Worm (Caenorhabditis elegans) whole organism, late embryonic: ENCODE data around the gene F11C1.10.

ENCODE experiments used
- C08G9.2 ChIP-seq: sonication (generic microtip); optimal IDR thresholded peaks from 2 replicates; lab custom pipeline; 2016; ENCODE audit warnings: mild to moderate bottlenecking, missing genetic modification characterization, moderate library complexity, missing compliant biosample characterization
- F13H6.1 ChIP-seq: sonication (generic microtip); optimal IDR thresholded peaks from 2 replicates; lab custom pipeline; 2016; ENCODE audit warnings: missing genetic modification characterization, missing compliant biosample characterization
- K09A11.1 ChIP-seq: sonication (generic microtip); optimal IDR thresholded peaks from 2 replicates; lab custom pipeline; 2017; ENCODE audit warnings: antibody characterized with exemption, mild to moderate bottlenecking, missing genetic modification characterization, missing compliant biosample characterization; ENCODE audit not compliant: insufficient read depth
- T23F11.4 ChIP-seq: fragments of 200-800 bp; sonication (Bioruptor generic); optimal IDR thresholded peaks from 2 replicates; lab custom pipeline; 2018; ENCODE audit warnings: mild to moderate bottlenecking, missing genetic modification characterization, missing compliant biosample characterization
- Y22D7AL.16 ChIP-seq: sonication (generic microtip); optimal IDR thresholded peaks from 2 replicates; lab custom pipeline; 2016; ENCODE audit warnings: missing genetic modification characterization, missing compliant biosample characterization
- ahr-1 ChIP-seq: sonication (generic microtip); optimal IDR thresholded peaks from 2 replicates; lab custom pipeline; 2016; ENCODE audit warnings: missing genetic modification characterization, missing compliant biosample characterization
- ceh-14 ChIP-seq: sonication (generic microtip); optimal IDR thresholded peaks from 2 replicates; lab custom pipeline; 2016; ENCODE audit warnings: missing genotype, missing genetic modification characterization, missing compliant biosample characterization
- ceh-19 ChIP-seq: fragments of 200-800 bp; sonication (Bioruptor generic); optimal IDR thresholded peaks from 2 replicates; lab custom pipeline; 2018; ENCODE audit warnings: mild to moderate bottlenecking, missing genetic modification characterization, missing compliant biosample characterization
- ceh-2 ChIP-seq: sonication (generic microtip); optimal IDR thresholded peaks from 2 replicates; lab custom pipeline; 2016; ENCODE audit warnings: missing genotype, missing genetic modification characterization, missing compliant biosample characterization
- ceh-31 ChIP-seq: sonication (generic microtip); optimal IDR thresholded peaks from 2 replicates; lab custom pipeline; 2016; ENCODE audit warnings: missing genetic modification characterization, missing compliant biosample characterization
- ceh-45 ChIP-seq: fragments of 200-800 bp; sonication (Bioruptor generic); IDR thresholded peaks from 2 replicates; pipeline ENCODE4 v1.3.6; 2022; ENCODE audit warnings: missing genetic modification reagents, missing genetic modification characterization, missing compliant biosample characterization
- ceh-48 ChIP-seq: sonication (generic microtip); optimal IDR thresholded peaks from 2 replicates; lab custom pipeline; 2016; ENCODE audit warnings: missing genetic modification characterization, inconsistent platforms, missing compliant biosample characterization
- ceh-6 ChIP-seq: fragments of 200-800 bp; sonication (Bioruptor generic); optimal IDR thresholded peaks from 2 replicates; lab custom pipeline; 2018; ENCODE audit warnings: mild to moderate bottlenecking, missing genetic modification characterization, missing compliant biosample characterization
- ceh-9 ChIP-seq: sonication (generic microtip); optimal IDR thresholded peaks from 2 replicates; lab custom pipeline; 2016; ENCODE audit warnings: mild to moderate bottlenecking, missing genetic modification characterization, inconsistent platforms, missing compliant biosample characterization
- elt-2 ChIP-seq: sonication (generic microtip); optimal IDR thresholded peaks from 2 replicates; lab custom pipeline; 2016; ENCODE audit warnings: missing genetic modification reagents, missing genetic modification characterization, missing compliant biosample characterization
- elt-4 ChIP-seq: sonication (generic microtip); optimal IDR thresholded peaks from 2 replicates; lab custom pipeline; 2016; ENCODE audit warnings: missing genetic modification characterization, missing compliant biosample characterization
- fax-1 ChIP-seq: sonication (generic microtip); optimal IDR thresholded peaks from 2 replicates; lab custom pipeline; 2016; ENCODE audit warnings: missing genotype, missing genetic modification characterization, missing compliant biosample characterization
- fkh-6 ChIP-seq: sonication (generic microtip); optimal IDR thresholded peaks from 2 replicates; lab custom pipeline; 2016; ENCODE audit warnings: missing genetic modification characterization, missing compliant biosample characterization
- gmeb-2 ChIP-seq: sonication (generic microtip); optimal IDR thresholded peaks from 2 replicates; lab custom pipeline; 2016; ENCODE audit warnings: missing genetic modification characterization, inconsistent platforms, missing compliant biosample characterization
- hlh-13 ChIP-seq: fragments of 200-800 bp; sonication (Bioruptor generic); optimal IDR thresholded peaks from 2 replicates; lab custom pipeline; 2018; ENCODE audit warnings: mild to moderate bottlenecking, missing genetic modification characterization, missing compliant biosample characterization
- hlh-30 ChIP-seq: sonication (generic microtip); optimal IDR thresholded peaks from 2 replicates; lab custom pipeline; 2017; ENCODE audit warnings: antibody characterized with exemption, missing genetic modification characterization, missing compliant biosample characterization; ENCODE audit not compliant: insufficient read depth
- hlh-6 ChIP-seq: sonication (generic microtip); optimal IDR thresholded peaks from 2 replicates; lab custom pipeline; 2016; ENCODE audit warnings: missing genotype, missing genetic modification characterization, missing compliant biosample characterization
- hlh-8 ChIP-seq: sonication (generic microtip); optimal IDR thresholded peaks from 2 replicates; lab custom pipeline; 2016; ENCODE audit warnings: missing genotype, missing genetic modification characterization, missing compliant biosample characterization
- mec-3 ChIP-seq: sonication (generic microtip); optimal IDR thresholded peaks from 2 replicates; lab custom pipeline; 2016; ENCODE audit warnings: borderline replicate concordance, missing genetic modification characterization, missing compliant biosample characterization
- nfya-1 ChIP-seq: sonication (generic microtip); optimal IDR thresholded peaks from 2 replicates; lab custom pipeline; 2017; ENCODE audit warnings: missing genetic modification characterization, mild to moderate bottlenecking, missing compliant biosample characterization, antibody characterized with exemption, moderate library complexity
- nhr-232 ChIP-seq: sonication (generic microtip); optimal IDR thresholded peaks from 2 replicates; lab custom pipeline; 2016; ENCODE audit warnings: missing genetic modification characterization, missing compliant biosample characterization
- npax-4 ChIP-seq: sonication (generic microtip); optimal IDR thresholded peaks from 2 replicates; lab custom pipeline; 2016; ENCODE audit warnings: missing genetic modification characterization, missing compliant biosample characterization
- pax-1 ChIP-seq: fragments of 150-350 bp; optimal IDR thresholded peaks from 2 replicates; lab custom pipeline; 2014; ENCODE audit warnings: missing biosample characterization, missing genetic modification characterization
- ref-2 ChIP-seq: sonication (generic microtip); optimal IDR thresholded peaks from 2 replicates; lab custom pipeline; 2016; ENCODE audit warnings: missing genetic modification characterization, missing compliant biosample characterization
- sox-2 ChIP-seq: fragments of 200-800 bp; sonication (Bioruptor generic); IDR thresholded peaks from 2 replicates; pipeline ENCODE4 v1.3.6; 2022; ENCODE audit warnings: missing genetic modification reagents, missing genetic modification characterization, missing compliant biosample characterization
- sox-4 ChIP-seq: sonication (generic microtip); optimal IDR thresholded peaks from 2 replicates; lab custom pipeline; 2017; ENCODE audit warnings: mild to moderate bottlenecking, missing genetic modification characterization, inconsistent platforms, missing compliant biosample characterization
- tbx-2 ChIP-seq: sonication (generic microtip); optimal IDR thresholded peaks from 2 replicates; lab custom pipeline; 2016; ENCODE audit warnings: missing genetic modification characterization, missing compliant biosample characterization
- tbx-7 ChIP-seq: sonication (generic microtip); optimal IDR thresholded peaks from 2 replicates; lab custom pipeline; 2016; ENCODE audit warnings: missing genotype, missing genetic modification characterization, missing compliant biosample characterization
- unc-42 ChIP-seq: sonication (generic microtip); optimal IDR thresholded peaks from 2 replicates; lab custom pipeline; 2016; ENCODE audit warnings: missing genotype, missing genetic modification characterization, missing compliant biosample characterization
- unc-55 ChIP-seq: sonication (generic microtip); optimal IDR thresholded peaks from 2 replicates; lab custom pipeline; 2017; ENCODE audit warnings: missing biosample characterization, missing genetic modification reagents, missing genetic modification characterization
- unc-86 ChIP-seq: sonication (generic microtip); optimal IDR thresholded peaks from 2 replicates; lab custom pipeline; 2016; ENCODE audit warnings: missing genetic modification characterization, missing compliant biosample characterization

F11C1.10 gene

ce11 chrX:12982725-12983124 is 5.8 kb downstream of the F11C1.10 start:
- TF ChIP-seq unc-55 (no peak), unc-86 (no peak), ceh-2 (tag; lab: Kevin White, UChicago) (no peak), fax-1 (tag; lab: Kevin White, UChicago) (no peak), sox-4 (tag; lab: Kevin White, UChicago) (no peak), sox-2 (GFP tag; lab: Robert Waterston, UW) (no peak), hlh-13 (GFP tag; lab: Kevin White, UChicago) (no peak), ceh-45 (GFP tag; lab: Robert Waterston, UW) (no peak), ref-2 (tag; lab: Kevin White, UChicago) (no peak), ceh-9 (no peak), F13H6.1 (tag; lab: Kevin White, UChicago) (no peak), pax-1 (no peak), Y22D7AL.16 (tag; lab: Kevin White, UChicago) (no peak), ceh-14 (tag; lab: Kevin White, UChicago) (no peak), hlh-6 (tag; lab: Kevin White, UChicago) (no peak), fkh-6 (tag; lab: Kevin White, UChicago) (no peak), ceh-6 (GFP tag; lab: Kevin White, UChicago) (no peak)

ce11 chrX:12987119-12987518 is 10.2 kb downstream of the F11C1.10 start, which contains the start of gene mff-1:
Gene mff-1 (minus strand): TSS chrX:12987219.
- TF ChIP-seq ceh-19 (GFP tag; lab: Kevin White, UChicago) (no peak), elt-2 (peak; percentile 16), tbx-7 (tag; lab: Kevin White, UChicago) (no peak), unc-42 (tag; lab: Kevin White, UChicago) (no peak)

- TF ChIP-seq ceh-48 (tag; lab: Kevin White, UChicago) (peak; percentile 81), ceh-31 (tag; lab: Kevin White, UChicago) (peak; percentile 3), ceh-14 (tag; lab: Kevin White, UChicago) (no peak)
Observed at ce11 chrX:12989205-12989604, 12.3 kb downstream of the F11C1.10 start, which contains the start of gene F11C1.7. Gene F11C1.7 (plus strand): TSS chrX:12989344.

- TF ChIP-seq hlh-6 (tag; lab: Kevin White, UChicago) (no peak), ceh-48 (tag; lab: Kevin White, UChicago) (peak; percentile 17), unc-55 (peak; percentile 15)
Observed at ce11 chrX:12990529-12991520, 13.9 kb downstream of the F11C1.10 start, which contains the start of the genes F11C1.1 and vwa-8. Gene F11C1.1 (minus strand): TSS chrX:12990579. Gene vwa-8 (plus strand): TSS chrX:12991470.

ce11 chrX:12996161-12996560 is 19.3 kb downstream of the F11C1.10 start:
- TF ChIP-seq hlh-30 (tag; lab: Kevin White, UChicago) (no peak), gmeb-2 (tag; lab: Kevin White, UChicago) (no peak), ceh-2 (tag; lab: Kevin White, UChicago) (no peak), npax-4 (tag; lab: Kevin White, UChicago) (no peak), C08G9.2 (tag; lab: Kevin White, UChicago) (no peak), mec-3 (tag; lab: Kevin White, UChicago) (no peak), K09A11.1 (tag; lab: Kevin White, UChicago) (no peak), ahr-1 (tag; lab: Kevin White, UChicago) (no peak), ceh-6 (GFP tag; lab: Kevin White, UChicago) (no peak), tbx-2 (tag; lab: Kevin White, UChicago) (no peak), tbx-7 (tag; lab: Kevin White, UChicago) (no peak), hlh-6 (tag; lab: Kevin White, UChicago) (no peak), fkh-6 (tag; lab: Kevin White, UChicago) (no peak), elt-4 (no peak), nfya-1 (tag; lab: Kevin White, UChicago) (no peak), hlh-13 (GFP tag; lab: Kevin White, UChicago) (no peak), hlh-8 (tag; lab: Kevin White, UChicago) (no peak), T23F11.4 (no peak), nhr-232 (tag; lab: Kevin White, UChicago) (no peak)
